Worm (Caenorhabditis elegans): ENCODE results near the gene hrpl-1.

Gene hrpl-1

DNA sequence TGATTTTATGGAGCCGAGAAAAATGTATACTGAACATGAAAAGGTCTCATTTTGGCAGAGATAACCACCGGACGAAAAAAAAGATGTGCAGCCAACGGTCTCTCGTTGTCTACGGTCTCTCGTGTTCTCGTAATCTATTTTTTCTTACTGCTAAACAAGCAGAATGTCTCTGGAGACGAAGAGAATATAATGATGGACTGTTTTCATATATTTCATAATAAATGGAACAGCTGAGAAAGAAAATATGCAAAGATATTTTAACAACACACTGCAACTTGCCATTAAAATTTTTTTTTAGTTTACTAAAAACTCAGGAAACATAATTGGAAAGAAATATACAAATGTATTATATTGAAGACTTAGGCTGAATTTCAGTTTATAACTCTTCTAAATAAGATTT is 31.5 kb downstream of the hrpl-1 start:
- TF ChIP-seq nhr-10 (tag; optimal IDR thresholded peaks at IDR 0.05): no peak
- TF ChIP-seq mab-5 (tag; optimal IDR thresholded peaks at IDR 0.05): no peak
- TF ChIP-seq unc-55 (GFP tag; optimal IDR thresholded peaks at IDR 0.05): peak; percentile 58
- TF ChIP-seq skn-1 (tag; optimal IDR thresholded peaks at IDR 0.05): no peak
- no peak for TF ChIP-seq elt-3 (tag; optimal IDR thresholded peaks at IDR 0.05)
- no peak for TF ChIP-seq unc-62 (GFP tag; optimal IDR thresholded peaks at IDR 0.05)
- TF ChIP-seq C34F6.9 (tag; optimal IDR thresholded peaks at IDR 0.05): peak; percentile 45
- no peak for TF ChIP-seq nhr-6 (tag; optimal IDR thresholded peaks at IDR 0.05)
- TF ChIP-seq mdl-1 (tag; optimal IDR thresholded peaks at IDR 0.05): no peak
- no peak for TF ChIP-seq fos-1 (tag; optimal IDR thresholded peaks at IDR 0.05)
- no peak for TF ChIP-seq nhr-77 (tag; optimal IDR thresholded peaks at IDR 0.05)
- no peak for TF ChIP-seq sem-4 (tag; optimal IDR thresholded peaks at IDR 0.05)

ce11 chrII:6932978-6933377 is 34.4 kb downstream of the hrpl-1 start:
- TF ChIP-seq ceh-16 (tag; optimal IDR thresholded peaks at IDR 0.05) (no peak), nhr-6 (tag; optimal IDR thresholded peaks at IDR 0.05) (no peak), nhr-21 (tag; optimal IDR thresholded peaks at IDR 0.05) (no peak), ZK546.5 (tag; optimal IDR thresholded peaks at IDR 0.05) (no peak), unc-39 (tag; optimal IDR thresholded peaks at IDR 0.05) (no peak), nhr-77 (tag; optimal IDR thresholded peaks at IDR 0.05) (no peak), aly-2 (tag; optimal IDR thresholded peaks at IDR 0.05) (no peak), ztf-4 (tag; optimal IDR thresholded peaks at IDR 0.05) (no peak), fos-1 (tag; optimal IDR thresholded peaks at IDR 0.05) (no peak), zag-1 (tag; optimal IDR thresholded peaks at IDR 0.05) (no peak), mab-5 (tag; optimal IDR thresholded peaks at IDR 0.05) (no peak), ztf-11 (tag; optimal IDR thresholded peaks at IDR 0.05) (no peak), unc-62 (GFP tag; optimal IDR thresholded peaks at IDR 0.05) (no peak), crh-2 (tag; optimal IDR thresholded peaks at IDR 0.05) (no peak), snpc-4 (tag; optimal IDR thresholded peaks at IDR 0.05) (no peak)

DNA sequence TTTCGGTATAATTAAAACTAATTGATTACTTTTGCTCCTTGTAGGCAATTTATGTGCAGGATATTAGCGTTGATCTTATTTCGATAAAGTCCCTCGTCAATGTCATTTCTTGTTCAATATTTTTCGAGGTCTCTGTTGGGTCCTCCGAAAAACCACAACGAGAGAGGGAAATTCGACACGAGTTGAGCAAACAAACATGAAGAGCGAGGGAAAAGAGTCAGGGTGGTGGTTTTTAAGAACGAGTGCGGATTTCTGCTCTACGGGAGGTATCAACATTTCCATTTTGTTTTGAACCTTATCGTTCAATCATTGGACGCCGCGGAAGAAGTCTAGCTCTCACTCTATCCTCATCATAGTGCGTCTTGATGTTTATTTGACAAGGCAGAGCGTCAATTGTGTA is 36.2 kb downstream of the hrpl-1 start:
- TF ChIP-seq gmeb-1 (tag; optimal IDR thresholded peaks at IDR 0.05) (no peak), crh-2 (tag; optimal IDR thresholded peaks at IDR 0.05) (no peak), unc-39 (tag; optimal IDR thresholded peaks at IDR 0.05) (no peak)

ce11 chrII:6935975-6936374 is 37.4 kb downstream of the hrpl-1 start:
- TF ChIP-seq unc-39 (tag; optimal IDR thresholded peaks at IDR 0.05) (no peak), sma-3 (GFP tag; optimal IDR thresholded peaks at IDR 0.05) (no peak), nhr-237 (tag; optimal IDR thresholded peaks at IDR 0.05) (no peak), unc-62 (GFP tag; optimal IDR thresholded peaks at IDR 0.05) (no peak), nhr-77 (tag; optimal IDR thresholded peaks at IDR 0.05) (no peak), dmd-4 (tag; optimal IDR thresholded peaks at IDR 0.05) (no peak), lin-11 (tag; optimal IDR thresholded peaks at IDR 0.05) (no peak), mbf-1 (tag; optimal IDR thresholded peaks at IDR 0.05) (no peak), nhr-10 (tag; optimal IDR thresholded peaks at IDR 0.05) (no peak), sma-9 (GFP tag; optimal IDR thresholded peaks at IDR 0.05) (no peak), sma-9 (tag; optimal IDR thresholded peaks at IDR 0.05) (no peak), elt-3 (tag; optimal IDR thresholded peaks at IDR 0.05) (no peak), egl-27 (tag; optimal IDR thresholded peaks at IDR 0.05) (no peak), nhr-23 (tag; optimal IDR thresholded peaks at IDR 0.05) (no peak), unc-55 (GFP tag; optimal IDR thresholded peaks at IDR 0.05) (no peak), ama-1 (optimal IDR thresholded peaks at IDR 0.05) (no peak)

ce11 chrII:6936528-6936927 is 38.0 kb downstream of the hrpl-1 start:
- TF ChIP-seq elt-3 (tag; optimal IDR thresholded peaks at IDR 0.05): no peak
- no peak for TF ChIP-seq crh-2 (tag; optimal IDR thresholded peaks at IDR 0.05)
- TF ChIP-seq nhr-12 (tag; optimal IDR thresholded peaks at IDR 0.05): no peak
- TF ChIP-seq nhr-129 (tag; optimal IDR thresholded peaks at IDR 0.05): no peak
- TF ChIP-seq ZK546.5 (tag; optimal IDR thresholded peaks at IDR 0.05): no peak
- no peak for TF ChIP-seq lin-11 (tag; optimal IDR thresholded peaks at IDR 0.05)
- TF ChIP-seq unc-39 (tag; optimal IDR thresholded peaks at IDR 0.05): no peak
- TF ChIP-seq aly-2 (tag; optimal IDR thresholded peaks at IDR 0.05): no peak
- no peak for TF ChIP-seq nhr-21 (tag; optimal IDR thresholded peaks at IDR 0.05)
- no peak for TF ChIP-seq lin-13 (GFP tag; optimal IDR thresholded peaks at IDR 0.05)
- no peak for TF ChIP-seq nhr-6 (tag; optimal IDR thresholded peaks at IDR 0.05)
- TF ChIP-seq nhr-23 (tag; optimal IDR thresholded peaks at IDR 0.05): no peak
- TF ChIP-seq sma-9 (GFP tag; optimal IDR thresholded peaks at IDR 0.05): no peak
- no peak for TF ChIP-seq sma-9 (tag; optimal IDR thresholded peaks at IDR 0.05)
- TF ChIP-seq zag-1 (tag; optimal IDR thresholded peaks at IDR 0.05): no peak
- TF ChIP-seq peb-1 (tag; optimal IDR thresholded peaks at IDR 0.05): no peak
- TF ChIP-seq ceh-82 (tag; optimal IDR thresholded peaks at IDR 0.05): no peak
- no peak for TF ChIP-seq alr-1 (tag; optimal IDR thresholded peaks at IDR 0.05)
- no peak for TF ChIP-seq C34F6.9 (tag; optimal IDR thresholded peaks at IDR 0.05)
- TF ChIP-seq mbf-1 (tag; optimal IDR thresholded peaks at IDR 0.05): no peak

Measured in whole organism, L2 larva.